Fruit fly (Drosophila melanogaster): ENCODE measurements around the gene Rtel1.

The Rtel1 gene

dm6 chrX:5735268-5735941, 12.1 kb upstream of the Rtel1 start (continued):
- TF ChIP-seq fu2 (GFP tag; optimal IDR thresholded peaks at IDR 0.05) (peak; percentile 26), CG12659 (GFP tag; optimal IDR thresholded peaks at IDR 0.05) (peak; percentile 62), Lhr (GFP tag; optimal IDR thresholded peaks at IDR 0.05) (no peak), CG8924 (tag; optimal IDR thresholded peaks at IDR 0.05) (peak; percentile 84), CG9437 (GFP tag; optimal IDR thresholded peaks at IDR 0.05) (peak; percentile 46), hb (GFP tag; IDR thresholded peaks at IDR 0.05; ENCODE audit: partially characterized antibody) (no peak), esg (GFP tag; conservative IDR thresholded peaks at IDR 0.05) (peak; percentile 76), lilli (GFP tag; optimal IDR thresholded peaks at IDR 0.05) (peak; percentile 85), sc (optimal IDR thresholded peaks at IDR 0.05) (no peak), sc (GFP tag; optimal IDR thresholded peaks at IDR 0.05) (no peak), zen2 (GFP tag; IDR thresholded peaks at IDR 0.05; ENCODE audit: partially characterized antibody) (no peak), lola (GFP tag; optimal IDR thresholded peaks at IDR 0.05) (peak in 1 of 3 experiments; percentile 63), abd-A (tag; optimal IDR thresholded peaks at IDR 0.05) (no peak), Antp (GFP tag; optimal IDR thresholded peaks at IDR 0.05) (peak; percentile 43), salm (tag; optimal IDR thresholded peaks at IDR 0.05) (peak; percentile 48), Dref (GFP tag; IDR thresholded peaks at IDR 0.05) (no peak), bbx (GFP tag; IDR thresholded peaks at IDR 0.05; ENCODE audit: partially characterized antibody) (no peak), scrt (GFP tag; optimal IDR thresholded peaks at IDR 0.05) (peak; percentile 36), Med (GFP tag) (peak; percentile 94), ash1 (GFP tag; optimal IDR thresholded peaks at IDR 0.05) (no peak), HLH3B (GFP tag; IDR thresholded peaks at IDR 0.05) (peak; percentile 78), btn (GFP tag; optimal IDR thresholded peaks at IDR 0.05) (no peak), Camta (GFP tag; optimal IDR thresholded peaks at IDR 0.05) (peak; percentile 38), CG15011 (GFP tag; optimal IDR thresholded peaks at IDR 0.05) (peak; percentile 43), chm (GFP tag; IDR thresholded peaks at IDR 0.05) (peak; percentile 72), h (optimal IDR thresholded peaks at IDR 0.05) (no peak), Xbp1 (GFP tag; optimal IDR thresholded peaks at IDR 0.05) (peak; percentile 82), mld (GFP tag; IDR thresholded peaks at IDR 0.05; ENCODE audit: partially characterized antibody) (no peak), nerfin-2 (GFP tag; IDR thresholded peaks at IDR 0.05; ENCODE audit: partially characterized antibody) (no peak), zfh1 (GFP tag; IDR thresholded peaks at IDR 0.05) (peak; percentile 82; the same call in 2 of the 3 replicates), CG17829 (tag; optimal IDR thresholded peaks at IDR 0.05) (peak; percentile 76), sens (GFP tag) (peak; percentile 96), Pdp1 (GFP tag; optimal IDR thresholded peaks at IDR 0.05) (peak; percentile 65 to 69), p53 (GFP tag; optimal IDR thresholded peaks at IDR 0.05) (no peak), Side (GFP tag; optimal IDR thresholded peaks at IDR 0.05) (peak; percentile 31), dm (GFP tag; optimal IDR thresholded peaks at IDR 0.05) (no peak), tgo (GFP tag; IDR thresholded peaks at IDR 0.05) (peak; percentile 83), CG42726 (GFP tag; IDR thresholded peaks at IDR 0.05; ENCODE audit: partially characterized antibody) (no peak), da (GFP tag; optimal IDR thresholded peaks at IDR 0.05) (no peak), slou (GFP tag; optimal IDR thresholded peaks at IDR 0.05) (no peak), CG1647 (GFP tag; optimal IDR thresholded peaks at IDR 0.05) (peak; percentile 29), YL-1 (GFP tag; optimal IDR thresholded peaks at IDR 0.05) (no peak), crc (GFP tag; optimal IDR thresholded peaks at IDR 0.05) (peak; percentile 24), Rfx (GFP tag; IDR thresholded peaks at IDR 0.05) (peak; percentile 80), pum (GFP tag; optimal IDR thresholded peaks at IDR 0.05) (peak; percentile 60), chn (GFP tag; optimal IDR thresholded peaks at IDR 0.05) (peak; percentile 58), CG12219 (GFP tag; optimal IDR thresholded peaks at IDR 0.05) (peak; percentile 51), pan (optimal IDR thresholded peaks at IDR 0.05) (no peak), pan (GFP tag; optimal IDR thresholded peaks at IDR 0.05 in 1 of 2, IDR thresholded peaks at IDR 0.05 in 1 of 2) (peak in 1 of 2 experiments; percentile 82), CG3281 (GFP tag; optimal IDR thresholded peaks at IDR 0.05) (peak; percentile 67), CG4282 (GFP tag; optimal IDR thresholded peaks at IDR 0.05) (no peak)

All from whole organism, embryonic.